Fruit fly (Drosophila melanogaster) whole organism, pupa: ENCODE measurements around the gene CG42570.
A peak's percentile ranks its signal among the peaks of the same experiment; 100 is the strongest.

Experiments used
- CG10348 ChIP-seq: fragments of 200-800 bp; sonication (Bioruptor generic); IDR thresholded peaks from 2 replicates; pipeline ENCODE4 v1.3.6; 2022; ENCODE audit warnings: missing biosample characterization, missing genetic modification characterization
- CG14655 ChIP-seq: fragments of 200-800 bp; sonication (Bioruptor generic); optimal IDR thresholded peaks from 3 replicates; lab custom pipeline; 2017; ENCODE audit warnings: mild to moderate bottlenecking, missing biosample characterization, missing genetic modification reagents, missing genetic modification characterization
- CG4496 ChIP-seq: fragments of 200-800 bp; sonication (Bioruptor generic); IDR thresholded peaks from 3 replicates; pipeline ENCODE4 v1.3.6; 2022; ENCODE audit warnings: missing biosample characterization, missing genetic modification characterization
- CG8301 ChIP-seq: fragments of 200-800 bp; sonication (Bioruptor generic); optimal IDR thresholded peaks from 2 replicates; lab custom pipeline; 2018; ENCODE audit warnings: missing biosample characterization, mild to moderate bottlenecking, missing genetic modification characterization
- CG9948 ChIP-seq: fragments of 200-800 bp; sonication (Bioruptor generic); optimal IDR thresholded peaks from 2 replicates; lab custom pipeline; 2018; ENCODE audit warnings: missing biosample characterization, mild to moderate bottlenecking, missing genetic modification characterization, moderate library complexity
- D1 ChIP-seq: fragments of 200-800 bp; sonication (Bioruptor generic); optimal IDR thresholded peaks from 2 replicates; lab custom pipeline; 2018; ENCODE audit warnings: missing biosample characterization, mild to moderate bottlenecking, missing genetic modification characterization, moderate library complexity
- gl ChIP-seq: fragments of 200-800 bp; sonication (Bioruptor generic); optimal IDR thresholded peaks from 2 replicates; lab custom pipeline; 2018; ENCODE audit warnings: missing biosample characterization, mild to moderate bottlenecking, missing genetic modification characterization

DNA sequence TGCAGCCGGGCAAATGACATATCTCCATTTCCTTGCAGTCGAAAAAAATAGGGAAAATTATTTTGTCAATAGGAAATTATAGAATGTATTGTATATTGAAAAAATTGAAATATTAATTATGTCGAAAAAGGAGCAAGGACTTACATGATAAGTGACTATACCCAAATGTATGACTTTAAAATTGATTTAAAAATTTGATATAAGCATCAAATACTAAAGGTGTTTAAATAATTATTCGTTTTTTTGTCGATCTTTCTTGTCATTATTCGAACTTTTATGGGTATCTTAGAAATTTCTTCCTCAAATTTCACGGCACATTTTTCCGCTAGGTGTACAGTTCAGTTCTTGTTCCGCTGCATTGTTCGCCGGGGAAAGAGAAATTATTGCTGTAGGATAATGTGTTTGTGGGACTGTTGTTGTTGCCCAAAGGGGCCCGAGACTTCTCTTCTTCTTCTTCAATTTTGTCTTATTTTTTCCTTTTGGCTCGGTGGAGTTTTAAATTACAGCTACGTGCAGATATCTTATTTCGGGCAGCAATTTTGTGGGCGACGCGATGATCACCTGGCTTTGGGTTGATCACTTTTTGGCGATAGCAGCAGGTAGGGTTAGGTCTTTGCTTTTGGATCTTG lies 17.2 kb upstream of the CG42570 start:
- peak; percentile 39 for TF ChIP-seq CG8301 (tag; lab: Kevin White, UChicago)
- peak; percentile 85 for TF ChIP-seq D1 (tag; lab: Kevin White, UChicago)
- TF ChIP-seq CG9948 (tag; lab: Kevin White, UChicago), result peak; percentile 85
- TF ChIP-seq CG10348 (GFP tag; lab: Robert Waterston, UW), result no peak
- TF ChIP-seq gl (tag; lab: Kevin White, UChicago), result no peak
- TF ChIP-seq CG14655, result peak; percentile 73
- no peak for TF ChIP-seq CG4496
